Worm (Caenorhabditis elegans): ENCODE results near the gene rpl-35.

DNA sequence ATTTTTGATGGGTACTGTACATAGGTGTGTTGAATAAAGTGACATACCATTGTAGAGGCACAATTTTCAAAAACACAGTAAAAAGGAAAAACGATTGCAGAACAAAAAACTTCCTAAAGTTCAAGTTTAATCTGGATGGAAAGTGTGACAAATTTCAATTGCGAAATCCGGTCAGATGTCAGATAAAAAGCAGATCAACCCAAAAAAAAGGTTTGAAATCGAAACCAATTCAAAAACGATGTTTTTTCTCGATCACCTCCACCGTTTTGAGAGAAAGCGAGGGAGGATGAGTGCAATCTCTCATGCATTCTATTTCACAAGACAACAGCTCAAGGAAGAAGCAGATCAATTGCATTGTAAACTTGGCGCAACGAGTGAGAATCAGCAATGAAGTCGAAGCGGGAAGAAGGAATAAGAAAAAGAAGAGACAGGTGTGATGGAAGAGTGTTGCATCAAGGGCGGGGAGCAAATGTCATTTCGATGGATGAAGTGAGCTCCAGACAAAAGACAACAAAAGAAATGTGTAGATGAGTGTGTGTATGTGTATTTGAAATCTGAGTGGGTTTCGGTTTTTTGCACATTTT, 25.3 kb downstream of the rpl-35 start:
- TF ChIP-seq unc-55 (GFP tag; optimal IDR thresholded peaks at IDR 0.05) (peak; percentile 72), pqm-1 (tag; optimal IDR thresholded peaks at IDR 0.05) (no peak), dve-1 (tag; optimal IDR thresholded peaks at IDR 0.05) (no peak), eyg-1 (tag; optimal IDR thresholded peaks at IDR 0.05) (no peak)

All from whole organism, late embryonic.